Fruit fly (Drosophila melanogaster) Kc167 (cell line): ENCODE measurements around the gene CG9297.

Source experiments
- Myc ChIP-seq: fragments of >200 bp; optimal IDR thresholded peaks from 2 replicates; lab custom pipeline; 2017; ENCODE audit warnings: missing external identifiers
- Sin3A ChIP-seq: fragments of >200 bp; optimal IDR thresholded peaks from 2 replicates; lab custom pipeline; 2018; ENCODE audit warnings: missing external identifiers
- h ChIP-seq: fragments of >200 bp; optimal IDR thresholded peaks from 3 replicates; lab custom pipeline; 2018; ENCODE audit warnings: missing external identifiers
- insv ChIP-seq: fragments of >200 bp; optimal IDR thresholded peaks from 3 replicates; lab custom pipeline; 2018; ENCODE audit warnings: missing external identifiers
- psq ChIP-seq: fragments of >200 bp; optimal IDR thresholded peaks from 2 replicates; lab custom pipeline; 2017; ENCODE audit warnings: missing external identifiers
- ttk ChIP-seq: sonication (Bioruptor generic); optimal IDR thresholded peaks from 2 replicates; lab custom pipeline; 2017; ENCODE audit warnings: missing external identifiers

- TF ChIP-seq Sin3A: no peak
- TF ChIP-seq ttk (lab: Kevin White, UChicago): no peak
- TF ChIP-seq psq: no peak
- TF ChIP-seq Myc (lab: Kevin White, UChicago): no peak
- TF ChIP-seq h: no peak
- TF ChIP-seq insv (lab: Kevin White, UChicago): no peak
Observed at dm6 chr3R:13746066-13746673, 25.1 kb upstream of the CG9297 start.
